Fruit fly (Drosophila melanogaster): ENCODE results near the gene mRpS18A.

- TF ChIP-seq CG10654 (GFP tag; optimal IDR thresholded peaks at IDR 0.05) (no peak), CG6654 (GFP tag; optimal IDR thresholded peaks at IDR 0.05) (no peak), pum (GFP tag; optimal IDR thresholded peaks at IDR 0.05) (no peak), ash1 (GFP tag; optimal IDR thresholded peaks at IDR 0.05) (no peak), CG8359 (GFP tag; optimal IDR thresholded peaks at IDR 0.05; ENCODE audit: borderline replicate concordance) (no peak), Hr78 (GFP tag; optimal IDR thresholded peaks at IDR 0.05) (no peak), CG12155 (GFP tag; optimal IDR thresholded peaks at IDR 0.05) (no peak), CG10543 (GFP tag; optimal IDR thresholded peaks at IDR 0.05) (no peak), cato (GFP tag; optimal IDR thresholded peaks at IDR 0.05; ENCODE audit: borderline replicate concordance) (no peak), toy (GFP tag; IDR thresholded peaks at IDR 0.05) (no peak), sob (GFP tag; IDR thresholded peaks at IDR 0.05) (no peak), sug (tag; optimal IDR thresholded peaks at IDR 0.05) (no peak), zfh2 (GFP tag; optimal IDR thresholded peaks at IDR 0.05) (no peak)
Observed at dm6 chr3R:8561522-8561921, 871 bp downstream of the mRpS18A start, which contains the start of gene pch2.

All from whole organism, embryonic.